Worm (Caenorhabditis elegans): ENCODE measurements around the gene cpx-2.

DNA sequence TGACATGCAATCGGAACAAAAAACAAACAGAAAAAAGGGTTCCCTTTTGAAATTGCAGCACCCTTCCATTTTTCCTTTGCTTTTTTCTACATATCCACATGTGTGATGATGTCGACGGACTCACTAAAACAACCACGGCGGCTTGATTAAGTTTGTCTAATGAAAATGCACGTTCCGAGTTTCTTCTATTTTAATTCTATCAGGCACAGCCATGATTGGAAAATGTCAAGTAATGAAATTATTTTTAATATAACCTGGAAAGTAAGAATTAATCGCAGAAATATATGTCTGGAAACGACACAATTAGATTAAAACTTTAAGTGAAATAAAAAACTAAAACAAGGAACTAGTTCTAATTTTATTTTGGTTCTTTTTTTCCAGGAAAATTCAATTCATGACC is 37.2 kb downstream of the cpx-2 start:
- TF ChIP-seq Y116A8C.19 (tag; optimal IDR thresholded peaks at IDR 0.05; ENCODE audit: borderline replicate concordance) = no peak
- no peak for TF ChIP-seq nhr-77 (tag; optimal IDR thresholded peaks at IDR 0.05)
- no peak for TF ChIP-seq zag-1 (tag; optimal IDR thresholded peaks at IDR 0.05)
- no peak for TF ChIP-seq pqm-1 (tag; optimal IDR thresholded peaks at IDR 0.05)

All from whole organism, L1 larva.